Fruit fly (Drosophila melanogaster) whole organism, prepupa: ENCODE data around the gene CG1246.

ENCODE experiments used
- Blimp-1 ChIP-seq: fragments of 200-800 bp; sonication (Bioruptor generic); optimal IDR thresholded peaks from 3 replicates; lab custom pipeline; 2017; ENCODE audit warnings: missing biosample characterization, missing genetic modification characterization, mild to moderate bottlenecking, moderate library complexity, missing genetic modification reagents
- CG10631 ChIP-seq: fragments of 200-800 bp; sonication (Bioruptor generic); optimal IDR thresholded peaks from 2 replicates; lab custom pipeline; 2016; ENCODE audit warnings: missing biosample characterization, missing genetic modification characterization
- CG10669 ChIP-seq: fragments of 200-800 bp; sonication (Bioruptor generic); optimal IDR thresholded peaks from 3 replicates; lab custom pipeline; 2018; ENCODE audit warnings: missing biosample characterization, mild to moderate bottlenecking, missing genetic modification characterization, moderate library complexity
- CG11294 ChIP-seq: fragments of 200-800 bp; sonication (Bioruptor generic); IDR thresholded peaks from 2 replicates; pipeline ENCODE4 v1.3.6; 2022; ENCODE audit warnings: missing biosample characterization, missing genetic modification characterization
- CG11762 ChIP-seq: fragments of 200-800 bp; sonication (Bioruptor generic); optimal IDR thresholded peaks from 3 replicates; lab custom pipeline; 2016; ENCODE audit warnings: missing biosample characterization, missing genetic modification characterization; ENCODE audit not compliant: insufficient read depth
- CG15336 ChIP-seq: fragments of 200-800 bp; sonication (Bioruptor generic); IDR thresholded peaks from 2 replicates; pipeline ENCODE4 v1.3.6; 2022; ENCODE audit warnings: missing biosample characterization, missing genetic modification characterization
- CG1621 ChIP-seq: fragments of 200-800 bp; sonication (Bioruptor generic); optimal IDR thresholded peaks from 3 replicates; lab custom pipeline; 2018; ENCODE audit warnings: missing biosample characterization, mild to moderate bottlenecking, missing genetic modification characterization
- CG16779 ChIP-seq: fragments of 200-800 bp; sonication (Bioruptor generic); optimal IDR thresholded peaks from 3 replicates; lab custom pipeline; 2017; ENCODE audit warnings: missing biosample characterization, mild to moderate bottlenecking, missing genetic modification characterization
- CG3032 ChIP-seq: fragments of 200-800 bp; optimal IDR thresholded peaks from 2 replicates; lab custom pipeline; 2019; ENCODE audit warnings: missing biosample characterization, mild to moderate bottlenecking, missing genetic modification characterization, moderate library complexity
- CG31627 ChIP-seq: fragments of 200-800 bp; sonication (Bioruptor generic); optimal IDR thresholded peaks from 3 replicates; lab custom pipeline; 2016; ENCODE audit warnings: missing biosample characterization, missing genetic modification characterization
- CG32006 ChIP-seq: fragments of 200-800 bp; sonication (Bioruptor generic); optimal IDR thresholded peaks from 3 replicates; lab custom pipeline; 2017; ENCODE audit warnings: missing biosample characterization, mild to moderate bottlenecking, missing genetic modification characterization
- CG3919 ChIP-seq: fragments of 200-800 bp; sonication (Bioruptor generic); optimal IDR thresholded peaks from 3 replicates; lab custom pipeline; 2016; ENCODE audit warnings: missing biosample characterization, missing genetic modification characterization
- CG6792 ChIP-seq: fragments of 200-800 bp; sonication (Bioruptor generic); optimal IDR thresholded peaks from 3 replicates; lab custom pipeline; 2016; ENCODE audit warnings: missing biosample characterization, missing genetic modification characterization
- CG6808 ChIP-seq: fragments of 200-800 bp; sonication (Bioruptor generic); optimal IDR thresholded peaks from 3 replicates; lab custom pipeline; 2017; ENCODE audit warnings: missing biosample characterization, missing genetic modification characterization, mild to moderate bottlenecking, moderate library complexity, missing genetic modification reagents
- CG6854 ChIP-seq: fragments of 200-800 bp; sonication (Bioruptor generic); optimal IDR thresholded peaks from 2 replicates; lab custom pipeline; 2017; ENCODE audit warnings: missing biosample characterization, mild to moderate bottlenecking, missing genetic modification characterization
- CG7368 ChIP-seq: fragments of 200-800 bp; sonication (Bioruptor generic); optimal IDR thresholded peaks from 3 replicates; lab custom pipeline; 2016; ENCODE audit warnings: missing biosample characterization, missing genetic modification characterization
- CG8119 ChIP-seq: fragments of 200-800 bp; sonication (Bioruptor generic); IDR thresholded peaks from 3 replicates; pipeline ENCODE4 v1.3.6; 2022; ENCODE audit warnings: missing biosample characterization, missing genetic modification characterization
- CG8319 ChIP-seq: fragments of 200-800 bp; sonication (Bioruptor generic); optimal IDR thresholded peaks from 3 replicates; lab custom pipeline; 2016; ENCODE audit warnings: missing biosample characterization, missing genetic modification characterization
- CG8632 ChIP-seq: fragments of 200-800 bp; sonication (Bioruptor generic); optimal IDR thresholded peaks from 3 replicates; lab custom pipeline; 2016; ENCODE audit warnings: missing biosample characterization, missing genetic modification characterization
- Eip75B ChIP-seq: fragments of 200-800 bp; sonication (Bioruptor generic); optimal IDR thresholded peaks from 3 replicates; lab custom pipeline; 2016; ENCODE audit warnings: missing biosample characterization, missing genetic modification characterization
- Eip78C ChIP-seq: fragments of 200-800 bp; sonication (Bioruptor generic); peaks from one replicate; lab custom pipeline; 2016; ENCODE audit warnings: missing biosample characterization, missing genetic modification characterization
- Ets21C ChIP-seq: fragments of 200-800 bp; sonication (Bioruptor generic); optimal IDR thresholded peaks from 3 replicates; lab custom pipeline; 2016; ENCODE audit warnings: missing biosample characterization, missing genetic modification characterization
- Gug ChIP-seq: fragments of 200-800 bp; sonication (Bioruptor generic); IDR thresholded peaks from 2 replicates; pipeline ENCODE4 v1.3.6; 2022; ENCODE audit warnings: missing biosample characterization, missing genetic modification characterization
- Hr38 ChIP-seq: sonication (Bioruptor generic); optimal IDR thresholded peaks from 2 replicates; lab custom pipeline; 2016; ENCODE audit warnings: missing biosample characterization, missing genetic modification characterization
- Hr39 ChIP-seq: fragments of 200-800 bp; sonication (Bioruptor generic); optimal IDR thresholded peaks from 2 replicates; lab custom pipeline; 2016; ENCODE audit warnings: missing biosample characterization, missing genetic modification characterization
- Hr4 ChIP-seq: fragments of 200-800 bp; sonication (Bioruptor generic); optimal IDR thresholded peaks from 3 replicates; lab custom pipeline; 2016; ENCODE audit warnings: missing biosample characterization, missing genetic modification characterization
- Lpt ChIP-seq: fragments of 200-800 bp; sonication (Bioruptor generic); optimal IDR thresholded peaks from 3 replicates; lab custom pipeline; 2016; ENCODE audit warnings: missing biosample characterization, missing genetic modification characterization
- Met ChIP-seq: fragments of 200-800 bp; sonication (Bioruptor generic); optimal IDR thresholded peaks from 3 replicates; lab custom pipeline; 2016; ENCODE audit warnings: missing biosample characterization, missing genetic modification characterization
- OdsH ChIP-seq: fragments of 200-800 bp; sonication (Bioruptor generic); optimal IDR thresholded peaks from 3 replicates; lab custom pipeline; 2016; ENCODE audit warnings: missing biosample characterization, missing genetic modification characterization
- Smox ChIP-seq: fragments of 200-800 bp; sonication (Bioruptor generic); optimal IDR thresholded peaks from 3 replicates; lab custom pipeline; 2016; ENCODE audit warnings: missing biosample characterization, missing genetic modification characterization
- Sox102F ChIP-seq: fragments of 200-800 bp; sonication (Bioruptor generic); optimal IDR thresholded peaks from 2 replicates; lab custom pipeline; 2016; ENCODE audit warnings: missing biosample characterization, mild to moderate bottlenecking, missing genetic modification characterization
- Sox15 ChIP-seq: fragments of 200-800 bp; sonication (Bioruptor generic); optimal IDR thresholded peaks from 3 replicates; lab custom pipeline; 2016; ENCODE audit warnings: missing biosample characterization, missing genetic modification characterization
- achi ChIP-seq: fragments of 200-800 bp; sonication (Bioruptor generic); optimal IDR thresholded peaks from 3 replicates; lab custom pipeline; 2016; ENCODE audit warnings: missing biosample characterization, missing genetic modification characterization
- acj6 ChIP-seq: fragments of 200-800 bp; sonication (Bioruptor generic); optimal IDR thresholded peaks from 3 replicates; lab custom pipeline; 2016; ENCODE audit warnings: missing biosample characterization, missing genetic modification characterization
- dac ChIP-seq: fragments of 200-800 bp; sonication (Bioruptor generic); optimal IDR thresholded peaks from 2 replicates; lab custom pipeline; 2017; ENCODE audit warnings: missing biosample characterization, mild to moderate bottlenecking, missing genetic modification characterization
- dsx ChIP-seq: fragments of 200-800 bp; optimal IDR thresholded peaks from 3 replicates; lab custom pipeline; 2019; ENCODE audit warnings: missing biosample characterization, mild to moderate bottlenecking, missing genetic modification characterization, moderate library complexity; ENCODE audit not compliant: poor library complexity, severe bottlenecking
- eg ChIP-seq: fragments of 200-800 bp; sonication (Bioruptor generic); IDR thresholded peaks from 3 replicates; pipeline ENCODE4 v1.3.6; 2022; ENCODE audit warnings: missing biosample characterization, missing genetic modification characterization
- esn ChIP-seq: fragments of 200-800 bp; sonication (Bioruptor generic); optimal IDR thresholded peaks from 2 replicates; lab custom pipeline; 2016; ENCODE audit warnings: missing biosample characterization, mild to moderate bottlenecking, missing genetic modification characterization, moderate library complexity
- fd59A ChIP-seq: fragments of 200-800 bp; sonication (Bioruptor generic); optimal IDR thresholded peaks from 2 replicates; lab custom pipeline; 2017; ENCODE audit warnings: missing biosample characterization, mild to moderate bottlenecking, missing genetic modification characterization, missing genetic modification reagents
- fd85E ChIP-seq: fragments of 200-800 bp; sonication (Bioruptor generic); optimal IDR thresholded peaks from 3 replicates; lab custom pipeline; 2016; ENCODE audit warnings: missing biosample characterization, missing genetic modification characterization
- fkh ChIP-seq: fragments of 200-800 bp; sonication (Bioruptor generic); optimal IDR thresholded peaks from 3 replicates; lab custom pipeline; 2017; ENCODE audit warnings: missing biosample characterization, mild to moderate bottlenecking, missing genetic modification characterization, moderate library complexity
- lz ChIP-seq: fragments of 200-800 bp; sonication (Bioruptor generic); optimal IDR thresholded peaks from 3 replicates; lab custom pipeline; 2016; ENCODE audit warnings: missing biosample characterization, missing genetic modification characterization
- net ChIP-seq: fragments of 200-800 bp; sonication (Bioruptor generic); optimal IDR thresholded peaks from 3 replicates; lab custom pipeline; 2016; ENCODE audit warnings: missing biosample characterization, missing genetic modification characterization
- pdm3 ChIP-seq: fragments of 200-800 bp; sonication (Bioruptor generic); optimal IDR thresholded peaks from 3 replicates; lab custom pipeline; 2016; ENCODE audit warnings: missing biosample characterization, missing genetic modification characterization
- salr ChIP-seq, 2 experiments: fragments of 200-800 bp; sonication (Bioruptor generic); optimal IDR thresholded peaks; 3 replicates each; lab custom pipeline; 2016 to 2018; ENCODE audit warnings: missing biosample characterization in 2 of 2, missing genetic modification characterization in 2 of 2, mild to moderate bottlenecking in 1 of 2
- spab ChIP-seq: fragments of 200-800 bp; sonication (Bioruptor generic); optimal IDR thresholded peaks from 2 replicates; lab custom pipeline; 2017; ENCODE audit warnings: missing biosample characterization, mild to moderate bottlenecking, missing genetic modification characterization, missing genetic modification reagents
- ss ChIP-seq, 2 experiments: fragments of 200-800 bp; sonication (Bioruptor generic); optimal IDR thresholded peaks; 2 replicates in 1 of 2; 3 replicates in 1 of 2; lab custom pipeline; 2017 to 2018; ENCODE audit warnings: mild to moderate bottlenecking in 2 of 2, missing biosample characterization in 2 of 2, missing genetic modification characterization in 2 of 2, moderate library complexity in 1 of 2
- svp ChIP-seq: fragments of 200-800 bp; sonication (Bioruptor generic); peaks from one replicate; lab custom pipeline; 2016; ENCODE audit warnings: missing biosample characterization, missing genetic modification characterization
- topi ChIP-seq: fragments of 200-800 bp; sonication (Bioruptor generic); optimal IDR thresholded peaks from 3 replicates; lab custom pipeline; 2016; ENCODE audit warnings: missing biosample characterization, missing genetic modification characterization
- vri ChIP-seq: fragments of 200-800 bp; sonication (Bioruptor generic); optimal IDR thresholded peaks from 3 replicates; lab custom pipeline; 2016; ENCODE audit warnings: missing biosample characterization, mild to moderate bottlenecking, missing genetic modification characterization

The CG1246 gene

DNA sequence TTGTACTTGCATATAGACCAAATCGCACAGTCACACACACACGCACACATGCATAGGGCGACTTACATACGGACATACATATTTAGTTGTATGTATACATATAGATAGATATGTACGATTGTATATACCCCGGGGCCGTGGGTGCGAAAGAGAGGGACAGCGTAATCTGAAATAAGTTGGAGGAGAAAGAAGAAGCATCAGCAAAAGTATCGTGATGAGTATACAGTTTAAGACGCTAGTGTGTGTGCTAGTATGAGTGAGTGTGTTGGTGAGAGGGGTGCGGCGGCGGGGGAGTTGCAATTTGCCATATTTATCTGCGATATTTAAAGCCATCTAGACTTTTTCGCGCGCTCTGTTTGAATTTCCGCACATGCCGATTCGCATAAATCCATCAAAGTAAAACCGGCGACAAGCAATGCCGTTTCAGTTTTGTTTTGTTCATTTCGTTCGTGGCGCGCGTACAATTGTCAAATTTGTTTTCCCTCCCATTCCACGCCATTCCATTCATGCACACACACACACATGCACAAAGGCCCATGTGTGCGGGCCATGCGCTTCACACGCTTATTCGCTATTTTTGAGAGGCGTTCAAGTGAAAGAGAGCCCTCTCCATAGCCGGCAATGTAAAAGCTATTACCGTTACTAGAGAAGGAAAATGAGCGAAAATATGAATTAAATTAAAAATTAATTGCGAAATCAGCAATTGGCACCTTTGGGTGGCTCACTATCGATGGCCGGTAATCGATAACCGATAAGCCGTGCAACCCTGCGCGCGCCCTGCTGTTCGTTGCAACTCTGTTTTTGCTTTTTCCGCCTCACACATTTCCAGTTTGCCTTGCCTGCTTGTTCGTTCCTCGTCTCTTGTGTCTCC lies 12.7 kb upstream of the CG1246 start:
- peak; percentile 76 for TF ChIP-seq achi (GFP tag; lab: Kevin White, UChicago)
- TF ChIP-seq CG3032 (tag; lab: Kevin White, UChicago), result peak; percentile 48
- TF ChIP-seq lz (GFP tag; lab: Kevin White, UChicago), result peak; percentile 84
- TF ChIP-seq CG1621, result peak; percentile 68
- TF ChIP-seq CG3919 (GFP tag; lab: Kevin White, UChicago), result peak; percentile 83
- peak; percentile 79 for TF ChIP-seq fkh (GFP tag; lab: Kevin White, UChicago)
- peak; percentile 67 for TF ChIP-seq CG8632
- peak; percentile 23; the same call in 1 of the 2 replicates for TF ChIP-seq Gug (GFP tag; lab: Robert Waterston, UW)
- peak; percentile 68 for TF ChIP-seq CG8319 (GFP tag; lab: Kevin White, UChicago)
- peak; percentile 81 for TF ChIP-seq eg
- peak; percentile 59 for TF ChIP-seq CG10669 (GFP tag; lab: Kevin White, UChicago)
- peak; percentile 87 for TF ChIP-seq CG6854
- TF ChIP-seq dac (GFP tag; lab: Kevin White, UChicago), result peak; percentile 60
- peak; percentile 16 for TF ChIP-seq spab (GFP tag; lab: Kevin White, UChicago)
- peak; percentile 46 to 79 for TF ChIP-seq ss (GFP tag; optimal IDR thresholded peaks at IDR 0.05; lab: Kevin White, UChicago)
- peak; percentile 80 for TF ChIP-seq net (GFP tag; lab: Kevin White, UChicago)
- peak; percentile 58 for TF ChIP-seq Hr4 (GFP tag; lab: Kevin White, UChicago)
- peak; percentile 52 for TF ChIP-seq fd59A (GFP tag; lab: Kevin White, UChicago)
- TF ChIP-seq svp (GFP tag; lab: Kevin White, UChicago), result peak; percentile 81
- no peak for TF ChIP-seq CG11294
- peak; percentile 61 for TF ChIP-seq CG7368 (GFP tag; lab: Kevin White, UChicago)
- TF ChIP-seq Smox, result peak; percentile 78
- TF ChIP-seq topi, result peak; percentile 87
- peak; percentile 29 for TF ChIP-seq dsx
- peak; percentile 85 for TF ChIP-seq CG6808
- peak; percentile 94 for TF ChIP-seq Eip78C (GFP tag; lab: Kevin White, UChicago)
- peak; percentile 80 for TF ChIP-seq Eip75B (GFP tag; lab: Kevin White, UChicago)
- peak; percentile 46 for TF ChIP-seq CG11762 (GFP tag; lab: Kevin White, UChicago)
- TF ChIP-seq esn (GFP tag; lab: Kevin White, UChicago), result peak; percentile 88
- peak; percentile 86 for TF ChIP-seq Sox102F
- TF ChIP-seq CG32006 (GFP tag; lab: Kevin White, UChicago), result peak; percentile 34
- peak; percentile 63 for TF ChIP-seq CG6792
- peak; percentile 87 for TF ChIP-seq Met
- no peak for TF ChIP-seq Hr38 (GFP tag; lab: Kevin White, UChicago)
- peak; percentile 59 to 67 for TF ChIP-seq salr (GFP tag; optimal IDR thresholded peaks at IDR 0.05; lab: Kevin White, UChicago)
- TF ChIP-seq Blimp-1, result peak; percentile 67
- peak; percentile 68 for TF ChIP-seq Ets21C (GFP tag; lab: Kevin White, UChicago)
- TF ChIP-seq Lpt, result no peak
- TF ChIP-seq OdsH (GFP tag; lab: Kevin White, UChicago), result peak; percentile 69
- TF ChIP-seq Hr39 (GFP tag; lab: Kevin White, UChicago), result peak; percentile 67
- TF ChIP-seq Sox15, result peak; percentile 9
- TF ChIP-seq CG15336 (GFP tag; lab: Robert Waterston, UW), result 0 out of 2 replicates have a peak, but pooled peaks have one; percentile 10
- TF ChIP-seq CG8119 (GFP tag; lab: Robert Waterston, UW), result no peak
- TF ChIP-seq CG10631 (GFP tag; lab: Kevin White, UChicago), result peak; percentile 38
- peak; percentile 83 for TF ChIP-seq vri
- peak; percentile 77 for TF ChIP-seq pdm3 (GFP tag; lab: Kevin White, UChicago)
- TF ChIP-seq CG16779 (tag; lab: Kevin White, UChicago), result peak; percentile 71
- TF ChIP-seq acj6 (GFP tag; lab: Kevin White, UChicago), result peak; percentile 81
- peak; percentile 82 for TF ChIP-seq CG31627 (GFP tag; lab: Kevin White, UChicago)
- peak; percentile 64 for TF ChIP-seq fd85E (GFP tag; lab: Kevin White, UChicago)
